Worm (Caenorhabditis elegans): ENCODE data around the gene dbn-1.

Gene dbn-1

ce11 chrIII:13770017-13770416 is 8.1 kb upstream of the dbn-1 start:
- TF ChIP-seq nhr-25 (tag; optimal IDR thresholded peaks at IDR 0.05; ENCODE audit: borderline replicate concordance, insufficient read depth) (no peak), unc-62 (GFP tag; optimal IDR thresholded peaks at IDR 0.05 in 1 of 2) (peak in 1 of 2 experiments; percentile 96), unc-62 (tag; optimal IDR thresholded peaks at IDR 0.05) (no peak), hif-1 (tag; optimal IDR thresholded peaks at IDR 0.05) (no peak)

- TF ChIP-seq unc-62 (GFP tag; optimal IDR thresholded peaks at IDR 0.05 in 1 of 2) (peak in 1 of 2 experiments; percentile 0), unc-62 (tag; optimal IDR thresholded peaks at IDR 0.05) (no peak), Y48G9A.11 (GFP tag; IDR thresholded peaks at IDR 0.05) (no peak), daf-16 (GFP tag; optimal IDR thresholded peaks at IDR 0.05) (no peak), daf-16 (tag; optimal IDR thresholded peaks at IDR 0.05) (peak; percentile 9), mdl-1 (tag; optimal IDR thresholded peaks at IDR 0.05) (no peak), mes-2 (tag; optimal IDR thresholded peaks at IDR 0.05; ENCODE audit: poor library complexity, severe bottlenecking) (peak; percentile 22), daf-12 (tag; optimal IDR thresholded peaks at IDR 0.05) (no peak), hif-1 (tag; optimal IDR thresholded peaks at IDR 0.05) (peak in 1 of 2 experiments; percentile 88), hmg-1.1 (GFP tag; IDR thresholded peaks at IDR 0.05) (no peak), ZK546.5 (tag; optimal IDR thresholded peaks at IDR 0.05) (no peak), F49E8.2 (tag; optimal IDR thresholded peaks at IDR 0.05; ENCODE audit: borderline replicate concordance) (peak; percentile 66), aha-1 (tag) (peak; percentile 17), mdt-29 (GFP tag; IDR thresholded peaks at IDR 0.05) (no peak), arid-1 (GFP tag; conservative IDR thresholded peaks at IDR 0.05) (no peak), ama-1 (optimal IDR thresholded peaks at IDR 0.05) (peak; percentile 58), lin-38 (GFP tag; IDR thresholded peaks at IDR 0.05) (peak; percentile 55), nhr-11 (tag; optimal IDR thresholded peaks at IDR 0.05) (no peak)
Observed at ce11 chrIII:13768074-13768662, 6.3 kb upstream of the dbn-1 start, which contains the start of gene rml-1. TSS of gene rml-1 (minus strand) at chrIII:13768092.

ce11 chrIII:13766704-13767323 is 4.9 kb upstream of the dbn-1 start:
- TF ChIP-seq nhr-48 (tag; optimal IDR thresholded peaks at IDR 0.05) (peak; percentile 31), ama-1 (optimal IDR thresholded peaks at IDR 0.05) (peak; percentile 67), daf-16 (GFP tag; optimal IDR thresholded peaks at IDR 0.05) (peak in 1 of 2 experiments; percentile 11), daf-16 (tag; optimal IDR thresholded peaks at IDR 0.05) (peak; percentile 79), php-3 (GFP tag; IDR thresholded peaks at IDR 0.05) (peak; percentile 65; the same call in 1 of the 2 replicates), mep-1 (tag; optimal IDR thresholded peaks at IDR 0.05) (peak; percentile 37), nhr-77 (tag; optimal IDR thresholded peaks at IDR 0.05) (peak; percentile 15), sdz-12 (GFP tag; optimal IDR thresholded peaks at IDR 0.05) (no peak), jun-1 (tag; optimal IDR thresholded peaks at IDR 0.05) (no peak), pha-4 (GFP tag; IDR thresholded peaks at IDR 0.05) (peak; percentile 51; the same call in 1 of the 2 replicates), pha-4 (tag; optimal IDR thresholded peaks at IDR 0.05) (no peak), mes-2 (tag; optimal IDR thresholded peaks at IDR 0.05; ENCODE audit: poor library complexity, severe bottlenecking) (peak; percentile 41), daf-8 (GFP tag; IDR thresholded peaks at IDR 0.05) (no peak), cey-2 (tag; optimal IDR thresholded peaks at IDR 0.05; ENCODE audit: borderline replicate concordance, insufficient read depth) (peak; percentile 29), hlh-30 (tag; optimal IDR thresholded peaks at IDR 0.05; ENCODE audit: insufficient read depth) (peak; percentile 61), nhr-28 (tag; optimal IDR thresholded peaks at IDR 0.05) (peak; percentile 98), ZK337.2 (GFP tag; IDR thresholded peaks at IDR 0.05) (no peak), madf-9 (GFP tag; conservative IDR thresholded peaks at IDR 0.05) (no peak), arid-1 (GFP tag; conservative IDR thresholded peaks at IDR 0.05) (no peak), dmd-6 (GFP tag; IDR thresholded peaks at IDR 0.05) (peak; percentile 59), mdt-29 (GFP tag; IDR thresholded peaks at IDR 0.05) (no peak), spr-1 (tag; optimal IDR thresholded peaks at IDR 0.05) (peak; percentile 5), pqm-1 (tag; optimal IDR thresholded peaks at IDR 0.05) (peak; percentile 8), lin-13 (GFP tag; optimal IDR thresholded peaks at IDR 0.05) (peak; percentile 47), nhr-25 (tag; optimal IDR thresholded peaks at IDR 0.05; ENCODE audit: borderline replicate concordance, insufficient read depth) (no peak), dmd-9 (GFP tag; IDR thresholded peaks at IDR 0.05) (no peak), T26A8.4 (GFP tag; IDR thresholded peaks at IDR 0.05) (peak; percentile 32; the same call in 1 of the 2 replicates), hlh-11 (tag; optimal IDR thresholded peaks at IDR 0.05) (peak; percentile 76), dve-1 (tag; optimal IDR thresholded peaks at IDR 0.05; ENCODE audit: insufficient read depth) (peak; percentile 77), ceh-44 (GFP tag; IDR thresholded peaks at IDR 0.05) (no peak), ztf-11 (tag; optimal IDR thresholded peaks at IDR 0.05) (no peak), lin-1 (GFP tag; IDR thresholded peaks at IDR 0.05) (0 out of 2 replicates have a peak, but pooled peaks have one; percentile 9)
